Fruit fly (Drosophila melanogaster) whole organism, embryonic: Measurements from ENCODE around the gene CG5139.

Source experiments
- Antp ChIP-seq: fragments of 200-800 bp; sonication (Bioruptor generic); optimal IDR thresholded peaks from 3 replicates; lab custom pipeline; 2016; ENCODE audit warnings: missing biosample characterization, missing genetic modification characterization
- Asciz ChIP-seq: fragments of 200-800 bp; sonication (Bioruptor generic); optimal IDR thresholded peaks from 2 replicates; lab custom pipeline; 2017; ENCODE audit warnings: missing biosample characterization, mild to moderate bottlenecking, missing genetic modification characterization, missing genetic modification reagents
- Awh ChIP-seq: fragments of 200-800 bp; sonication (Bioruptor generic); IDR thresholded peaks from 2 replicates; pipeline ENCODE4, ENCODE4 v1.3.6; 2022; ENCODE audit warnings: missing biosample characterization, missing genetic modification characterization
- CG10543 ChIP-seq: fragments of 200-800 bp; sonication (Bioruptor generic); optimal IDR thresholded peaks from 3 replicates; lab custom pipeline; 2017; ENCODE audit warnings: missing biosample characterization, mild to moderate bottlenecking, missing genetic modification characterization, moderate library complexity
- CG12659 ChIP-seq: fragments of 200-800 bp; sonication (Bioruptor generic); optimal IDR thresholded peaks from 3 replicates; lab custom pipeline; 2017; ENCODE audit warnings: mild to moderate bottlenecking, missing biosample characterization, missing genetic modification reagents, missing genetic modification characterization
- CG14710 ChIP-seq: fragments of 200-800 bp; sonication (Bioruptor generic); optimal IDR thresholded peaks from 3 replicates; lab custom pipeline; 2019; ENCODE audit warnings: missing biosample characterization, mild to moderate bottlenecking, missing genetic modification characterization, moderate library complexity
- CG15479 ChIP-seq: fragments of 200-800 bp; sonication (Bioruptor generic); optimal IDR thresholded peaks from 3 replicates; lab custom pipeline; 2019; ENCODE audit warnings: missing biosample characterization, mild to moderate bottlenecking, missing genetic modification characterization, moderate library complexity
- CG18262 ChIP-seq: fragments of 200-800 bp; optimal IDR thresholded peaks from 3 replicates; lab custom pipeline; 2019; ENCODE audit warnings: missing biosample characterization, mild to moderate bottlenecking, missing genetic modification characterization, moderate library complexity
- CG2202 ChIP-seq: fragments of 200-800 bp; sonication (Bioruptor generic); optimal IDR thresholded peaks from 2 replicates; lab custom pipeline; 2018; ENCODE audit warnings: missing biosample characterization, mild to moderate bottlenecking, missing genetic modification characterization
- CG30020 ChIP-seq: fragments of 200-800 bp; optimal IDR thresholded peaks from 2 replicates; lab custom pipeline; 2019; ENCODE audit warnings: missing biosample characterization, mild to moderate bottlenecking, missing genetic modification characterization, moderate library complexity
- CG31441 ChIP-seq: fragments of 200-800 bp; sonication (Bioruptor generic); IDR thresholded peaks from 2 replicates; pipeline ENCODE4 v1.3.6; 2022; ENCODE audit warnings: missing biosample characterization, missing genetic modification characterization
- CG6254 ChIP-seq: fragments of 200-800 bp; sonication (Bioruptor generic); optimal IDR thresholded peaks from 3 replicates; lab custom pipeline; 2017; ENCODE audit warnings: mild to moderate bottlenecking, missing biosample characterization, missing genetic modification reagents, missing genetic modification characterization
- CG6791 ChIP-seq: fragments of 200-800 bp; sonication (Bioruptor generic); IDR thresholded peaks from 3 replicates; pipeline ENCODE4 v1.3.6; 2022; ENCODE audit warnings: missing biosample characterization, missing genetic modification characterization; ENCODE audit not compliant: partially characterized antibody
- CG6854 ChIP-seq: fragments of 200-800 bp; sonication (Bioruptor generic); optimal IDR thresholded peaks from 3 replicates; lab custom pipeline; 2017; ENCODE audit warnings: missing biosample characterization, mild to moderate bottlenecking, missing genetic modification characterization
- CG7271 ChIP-seq: fragments of 200-800 bp; sonication (Bioruptor generic); optimal IDR thresholded peaks from 2 replicates; lab custom pipeline; 2018; ENCODE audit warnings: missing biosample characterization, mild to moderate bottlenecking, missing genetic modification characterization, moderate library complexity
- CG8089 ChIP-seq: fragments of 200-800 bp; sonication (Bioruptor generic); optimal IDR thresholded peaks from 3 replicates; lab custom pipeline; 2016; ENCODE audit warnings: missing biosample characterization, missing genetic modification characterization
- CG8290 ChIP-seq, 3 experiments: fragments of 200-800 bp; sonication (Bioruptor generic); optimal IDR thresholded peaks; 2 replicates each; lab custom pipeline; 2016 to 2019; ENCODE audit warnings: missing biosample characterization in 3 of 3, missing genetic modification characterization in 3 of 3, mild to moderate bottlenecking in 2 of 3, moderate library complexity in 1 of 3
- CG8924 ChIP-seq: fragments of 200-800 bp; optimal IDR thresholded peaks from 3 replicates; lab custom pipeline; 2019; ENCODE audit warnings: missing biosample characterization, mild to moderate bottlenecking, missing genetic modification characterization, moderate library complexity
- CG9609 ChIP-seq: fragments of 200-800 bp; sonication (Bioruptor generic); optimal IDR thresholded peaks from 3 replicates; lab custom pipeline; 2016; ENCODE audit warnings: missing biosample characterization, missing genetic modification characterization
- CrebB ChIP-seq: fragments of 200-800 bp; sonication (Bioruptor generic); optimal IDR thresholded peaks from 3 replicates; lab custom pipeline; 2018; ENCODE audit warnings: missing biosample characterization, mild to moderate bottlenecking, missing genetic modification characterization
- Drgx ChIP-seq: fragments of 200-800 bp; sonication (Bioruptor generic); IDR thresholded peaks from 2 replicates; pipeline ENCODE4 v1.3.6; 2022; ENCODE audit warnings: missing biosample characterization, missing genetic modification characterization
- ERR ChIP-seq: fragments of 200-800 bp; sonication (Bioruptor generic); optimal IDR thresholded peaks from 2 replicates; lab custom pipeline; 2016; ENCODE audit warnings: missing biosample characterization, missing genetic modification characterization
- H15 ChIP-seq: fragments of 200-800 bp; sonication (Bioruptor generic); IDR thresholded peaks from 3 replicates; pipeline ENCODE4 v1.3.6; 2022; ENCODE audit warnings: missing biosample characterization, missing genetic modification characterization
- HHEX ChIP-seq: fragments of 200-800 bp; sonication (Bioruptor generic); optimal IDR thresholded peaks from 3 replicates; lab custom pipeline; 2017; ENCODE audit warnings: missing biosample characterization, mild to moderate bottlenecking, missing genetic modification characterization, missing genetic modification reagents
- Mrtf ChIP-seq: fragments of 200-800 bp; sonication (Bioruptor generic); IDR thresholded peaks from 3 replicates; pipeline ENCODE4 v1.3.6; 2022; ENCODE audit warnings: missing biosample characterization, missing genetic modification characterization
- Nf-YA ChIP-seq: fragments of 200-800 bp; sonication (Bioruptor generic); IDR thresholded peaks from 2 replicates; pipeline ENCODE4 v1.3.6; 2022; ENCODE audit warnings: missing biosample characterization, missing genetic modification characterization
- Nf-YB ChIP-seq: fragments of 200-800 bp; sonication (Bioruptor generic); optimal IDR thresholded peaks from 3 replicates; lab custom pipeline; 2019; ENCODE audit warnings: missing biosample characterization, mild to moderate bottlenecking, missing genetic modification characterization, moderate library complexity
- PHDP ChIP-seq: fragments of 200-800 bp; sonication (Bioruptor generic); optimal IDR thresholded peaks from 3 replicates; lab custom pipeline; 2018; ENCODE audit warnings: missing biosample characterization, mild to moderate bottlenecking, missing genetic modification characterization, moderate library complexity
- Rfx ChIP-seq: fragments of 200-800 bp; sonication (Bioruptor generic); IDR thresholded peaks from 2 replicates; pipeline ENCODE4 v1.3.6; 2022; ENCODE audit warnings: missing biosample characterization, missing genetic modification characterization
- ap ChIP-seq: fragments of 200-800 bp; sonication (Bioruptor generic); IDR thresholded peaks from 2 replicates; pipeline ENCODE4 v1.3.6; 2022; ENCODE audit warnings: missing biosample characterization, missing genetic modification characterization
- cas ChIP-seq: fragments of 200-800 bp; sonication (Bioruptor generic); IDR thresholded peaks from 2 replicates; pipeline ENCODE4 v1.3.6; 2022; ENCODE audit warnings: missing biosample characterization, missing genetic modification characterization
- crc ChIP-seq: fragments of 200-800 bp; sonication (Bioruptor generic); optimal IDR thresholded peaks from 2 replicates; lab custom pipeline; 2016; ENCODE audit warnings: missing biosample characterization, missing genetic modification characterization
- disco-r ChIP-seq: fragments of 200-800 bp; sonication (Bioruptor generic); optimal IDR thresholded peaks from 2 replicates; lab custom pipeline; 2016; ENCODE audit warnings: missing biosample characterization, missing genetic modification characterization
- jigr1 ChIP-seq: fragments of 200-800 bp; sonication (Bioruptor generic); IDR thresholded peaks from 3 replicates; pipeline ENCODE4 v1.3.6; 2022; ENCODE audit warnings: missing biosample characterization, missing genetic modification characterization
- jumu ChIP-seq: fragments of 200-800 bp; sonication (Bioruptor generic); optimal IDR thresholded peaks from 3 replicates; lab custom pipeline; 2016; ENCODE audit warnings: missing biosample characterization, missing genetic modification characterization
- kah ChIP-seq: fragments of 200-800 bp; sonication (Bioruptor generic); optimal IDR thresholded peaks from 2 replicates; lab custom pipeline; 2018; ENCODE audit warnings: missing biosample characterization, mild to moderate bottlenecking, missing genetic modification characterization
- knrl ChIP-seq: fragments of 200-800 bp; sonication (Bioruptor generic); IDR thresholded peaks from 3 replicates; pipeline ENCODE4 v1.3.6; 2022; ENCODE audit warnings: missing biosample characterization, missing genetic modification characterization; ENCODE audit not compliant: partially characterized antibody
- pnt ChIP-seq: fragments of 200-800 bp; sonication (Bioruptor generic); optimal IDR thresholded peaks from 3 replicates; lab custom pipeline; 2016; ENCODE audit warnings: missing biosample characterization, missing genetic modification characterization
- ranshi ChIP-seq: fragments of 200-800 bp; sonication (Bioruptor generic); IDR thresholded peaks from 2 replicates; pipeline ENCODE4 v1.3.6; 2022; ENCODE audit warnings: missing biosample characterization, missing genetic modification characterization
- run ChIP-seq: fragments of 200-800 bp; sonication (Bioruptor generic); optimal IDR thresholded peaks from 3 replicates; lab custom pipeline; 2018; ENCODE audit warnings: missing biosample characterization, mild to moderate bottlenecking, missing genetic modification characterization
- salm ChIP-seq: fragments of 200-800 bp; sonication (Bioruptor generic); optimal IDR thresholded peaks from 2 replicates; lab custom pipeline; 2018; ENCODE audit warnings: missing biosample characterization, mild to moderate bottlenecking, missing genetic modification characterization
- sisA ChIP-seq: fragments of 200-800 bp; sonication (Bioruptor generic); IDR thresholded peaks from 2 replicates; pipeline ENCODE4 v1.3.6; 2022; ENCODE audit warnings: missing biosample characterization, missing genetic modification characterization
- sna ChIP-seq: fragments of 200-800 bp; sonication (Bioruptor generic); IDR thresholded peaks from 2 replicates; pipeline ENCODE4 v1.3.6; 2022; ENCODE audit warnings: missing biosample characterization, missing genetic modification characterization; ENCODE audit not compliant: partially characterized antibody
- trh ChIP-seq: fragments of 200-800 bp; sonication (Bioruptor generic); optimal IDR thresholded peaks from 2 replicates; lab custom pipeline; 2016; ENCODE audit warnings: missing biosample characterization, missing genetic modification characterization
- tup ChIP-seq: fragments of 200-800 bp; sonication (Bioruptor generic); optimal IDR thresholded peaks from 2 replicates; lab custom pipeline; 2016; ENCODE audit warnings: missing biosample characterization, mild to moderate bottlenecking, missing genetic modification characterization, moderate library complexity
- unc-4 ChIP-seq: fragments of 200-800 bp; sonication (Bioruptor generic); IDR thresholded peaks from 2 replicates; pipeline ENCODE4 v1.3.6; 2022; ENCODE audit warnings: missing biosample characterization, missing genetic modification characterization; ENCODE audit not compliant: partially characterized antibody
- zen2 ChIP-seq: fragments of 200-800 bp; sonication (Bioruptor generic); IDR thresholded peaks from 3 replicates; pipeline ENCODE4 v1.3.6; 2022; ENCODE audit warnings: missing biosample characterization, missing genetic modification characterization; ENCODE audit not compliant: partially characterized antibody
- zf30C ChIP-seq: fragments of 200-800 bp; sonication (Bioruptor generic); optimal IDR thresholded peaks from 3 replicates; lab custom pipeline; 2018; ENCODE audit warnings: missing biosample characterization, mild to moderate bottlenecking, missing genetic modification characterization

Gene CG5139

dm6 chr2L:1185642-1186497, 13.2 kb downstream of the CG5139 start, which contains the start of gene CG5001 (continued):
- TF ChIP-seq kah (peak; percentile 72), CG9609 (GFP tag; lab: Kevin White, UChicago) (peak; percentile 57), ERR (GFP tag; lab: Kevin White, UChicago) (peak; percentile 50), CG12659 (GFP tag; lab: Kevin White, UChicago) (peak; percentile 81), CrebB (tag; lab: Kevin White, UChicago) (peak; percentile 69), disco-r (GFP tag; lab: Kevin White, UChicago) (no peak), Antp (peak; percentile 77), zen2 (GFP tag; lab: Robert Waterston, UW) (no peak), CG8924 (peak; percentile 87), Asciz (no peak), CG30020 (tag; lab: Kevin White, UChicago) (no peak), CG6254 (GFP tag; lab: Kevin White, UChicago) (peak; percentile 66), CG15479 (GFP tag; lab: Kevin White, UChicago) (no peak), Awh (GFP tag; lab: Robert Waterston, UW) (peak; percentile 94), CG14710 (peak; percentile 76), CG8089 (peak; percentile 13), zf30C (GFP tag; lab: Kevin White, UChicago) (no peak), PHDP (peak; percentile 94), salm (tag; lab: Kevin White, UChicago) (peak; percentile 74), sisA (GFP tag; lab: Robert Waterston, UW) (peak; percentile 84), ranshi (GFP tag; lab: Robert Waterston, UW) (peak; percentile 85), CG7271 (tag; lab: Kevin White, UChicago) (peak; percentile 56), Nf-YA (GFP tag; lab: Robert Waterston, UW) (peak; percentile 76), Rfx (peak; percentile 94), CG2202 (peak; percentile 68), CG6854 (peak; percentile 61), Nf-YB (GFP tag; lab: Kevin White, UChicago) (peak; percentile 60), run (tag; lab: Kevin White, UChicago) (peak; percentile 92), Drgx (peak; percentile 87), knrl (no peak), cas (GFP tag; lab: Robert Waterston, UW) (peak; percentile 81; the same call in 1 of the 2 replicates), trh (GFP tag; lab: Kevin White, UChicago) (peak; percentile 29), HHEX (GFP tag; lab: Kevin White, UChicago) (peak; percentile 85), CG31441 (GFP tag; lab: Robert Waterston, UW) (no peak; the same call in 1 of the 2 replicates), sna (GFP tag; lab: Robert Waterston, UW) (peak; percentile 32; the same call in 1 of the 2 replicates), jigr1 (GFP tag; lab: Robert Waterston, UW) (no peak), CG8290 (GFP tag; optimal IDR thresholded peaks at IDR 0.05; lab: Kevin White, UChicago) (peak; percentile 34), CG8290 (tag; optimal IDR thresholded peaks at IDR 0.05; lab: Kevin White, UChicago) (peak in 1 of 2 experiments; percentile 91), Mrtf (GFP tag; lab: Robert Waterston, UW) (peak; percentile 84), H15 (peak; percentile 83), pnt (GFP tag; lab: Kevin White, UChicago) (peak; percentile 50), CG10543 (GFP tag; lab: Kevin White, UChicago) (peak; percentile 77), tup (GFP tag; lab: Kevin White, UChicago) (no peak), CG6791 (GFP tag; lab: Robert Waterston, UW) (no peak), CG18262 (tag; lab: Kevin White, UChicago) (peak; percentile 90), crc (GFP tag; lab: Kevin White, UChicago) (peak; percentile 34), ap (GFP tag; lab: Robert Waterston, UW) (peak; percentile 57), unc-4 (peak; percentile 47; the same call in 1 of the 2 replicates), jumu (peak; percentile 58)
